Worm (Caenorhabditis elegans) whole organism, L1 larva: Measurements from ENCODE around the gene mppb-1.
A peak's percentile ranks its signal among the peaks of the same experiment; 100 is the strongest.

ENCODE experiments used
- C16A3.4 ChIP-seq: fragments of 150-350 bp; optimal IDR thresholded peaks from 2 replicates; lab custom pipeline; 2014; ENCODE audit warnings: missing biosample characterization, missing genetic modification characterization
- F16B12.6 ChIP-seq: fragments of 150-350 bp; optimal IDR thresholded peaks from 2 replicates; lab custom pipeline; 2014; ENCODE audit warnings: missing biosample characterization, missing genetic modification characterization
- alr-1 ChIP-seq: fragments of 200-800 bp; sonication (Bioruptor generic); optimal IDR thresholded peaks from 2 replicates; lab custom pipeline; 2018; ENCODE audit warnings: borderline replicate concordance, mild to moderate bottlenecking, missing genetic modification characterization, missing compliant biosample characterization
- aly-2 ChIP-seq: fragments of 150-350 bp; optimal IDR thresholded peaks from 2 replicates; lab custom pipeline; 2014; ENCODE audit warnings: missing biosample characterization, missing genetic modification characterization
- ceh-63 ChIP-seq: fragments of 200-800 bp; sonication (Bioruptor generic); optimal IDR thresholded peaks from 2 replicates; lab custom pipeline; 2018; ENCODE audit warnings: mild to moderate bottlenecking, missing genetic modification characterization, missing compliant biosample characterization
- ceh-8 ChIP-seq: fragments of 200-800 bp; sonication (Bioruptor generic); optimal IDR thresholded peaks from 2 replicates; lab custom pipeline; 2018; ENCODE audit warnings: mild to moderate bottlenecking, missing genetic modification characterization, moderate library complexity, missing compliant biosample characterization
- ceh-82 ChIP-seq, 3 experiments: fragments of 150-350 bp in 1 of 3; sonication (generic microtip) in 2 of 3; optimal IDR thresholded peaks; 2 replicates each; lab custom pipeline; 2014 to 2017; ENCODE audit warnings: missing biosample characterization in 3 of 3, missing genetic modification characterization in 3 of 3
- dpl-1 ChIP-seq, 3 experiments: fragments of 150-350 bp in 2 of 3; sonication (generic microtip) in 1 of 3; optimal IDR thresholded peaks; 2 replicates each; lab custom pipeline; 2014 to 2017; ENCODE audit warnings: missing biosample characterization in 3 of 3, missing genetic modification characterization in 3 of 3, missing genetic modification reagents in 3 of 3
- dsc-1 ChIP-seq: sonication (generic microtip); optimal IDR thresholded peaks from 2 replicates; lab custom pipeline; 2016; ENCODE audit warnings: mild to moderate bottlenecking, missing genetic modification characterization, missing compliant biosample characterization
- efl-1 ChIP-seq, 4 experiments: fragments of 150-350 bp; optimal IDR thresholded peaks in 3 of 4; peaks in 1 of 4; 1 replicate in 1 of 4; 2 replicates in 3 of 4; lab custom pipeline; 2014; ENCODE audit warnings: missing biosample characterization in 2 of 4, missing genetic modification characterization in 2 of 4, missing genetic modification reagents in 2 of 4
- egl-13 ChIP-seq: sonication (generic microtip); optimal IDR thresholded peaks from 2 replicates; lab custom pipeline; 2016; ENCODE audit warnings: missing genotype, missing genetic modification reagents, missing genetic modification characterization, missing compliant biosample characterization
- egl-27 ChIP-seq, 2 experiments: fragments of 150-350 bp in 1 of 2; sonication (generic microtip); optimal IDR thresholded peaks; 3 replicates each; lab custom pipeline; 2017 to 2018; ENCODE audit warnings: missing biosample characterization in 2 of 2, missing genetic modification characterization in 2 of 2, missing genetic modification reagents in 2 of 2
- fkh-4 ChIP-seq: sonication (generic microtip); optimal IDR thresholded peaks from 2 replicates; lab custom pipeline; 2016; ENCODE audit warnings: missing compliant biosample characterization, missing genetic modification characterization, borderline replicate concordance
- grh-1 ChIP-seq: fragments of 200-800 bp; sonication (Bioruptor generic); IDR thresholded peaks from 2 replicates; pipeline ENCODE4 v1.3.6; 2022; ENCODE audit warnings: missing genetic modification reagents, missing genetic modification characterization, missing compliant biosample characterization
- lin-14 ChIP-seq: fragments of 200-800 bp; sonication (Bioruptor generic); optimal IDR thresholded peaks from 2 replicates; lab custom pipeline; 2018; ENCODE audit warnings: mild to moderate bottlenecking, missing genetic modification characterization, moderate library complexity, missing compliant biosample characterization
- lin-15B ChIP-seq: fragments of 150-350 bp; sonication (generic microtip); optimal IDR thresholded peaks from 3 replicates; lab custom pipeline; 2014; ENCODE audit warnings: missing biosample characterization, missing genetic modification characterization
- lin-35 ChIP-seq, 2 experiments: fragments of 150-350 bp; optimal IDR thresholded peaks; 2 replicates each; lab custom pipeline; 2014; ENCODE audit warnings: missing biosample characterization in 2 of 2, missing genetic modification characterization in 2 of 2, missing genetic modification reagents in 2 of 2
- lir-3 ChIP-seq: sonication (generic microtip); optimal IDR thresholded peaks from 2 replicates; lab custom pipeline; 2016; ENCODE audit warnings: mild to moderate bottlenecking, missing genetic modification characterization, moderate library complexity, missing compliant biosample characterization; ENCODE audit not compliant: poor library complexity
- lsy-2 ChIP-seq, 2 experiments: fragments of 150-350 bp; optimal IDR thresholded peaks; 2 replicates each; lab custom pipeline; 2014; ENCODE audit warnings: missing biosample characterization in 2 of 2, missing genetic modification characterization in 2 of 2
- mab-9 ChIP-seq: fragments of 200-800 bp; sonication (Bioruptor generic); IDR thresholded peaks from 2 replicates; pipeline ENCODE4 v1.3.6; 2022; ENCODE audit warnings: missing genetic modification reagents, missing genetic modification characterization, missing compliant biosample characterization
- mdl-1 ChIP-seq, 2 experiments: fragments of 150-350 bp; optimal IDR thresholded peaks; 2 replicates each; lab custom pipeline; 2014 to 2017; ENCODE audit warnings: missing biosample characterization in 2 of 2, missing genetic modification characterization in 2 of 2, inconsistent platforms in 1 of 2
- mef-2 ChIP-seq: fragments of 150-350 bp; optimal IDR thresholded peaks from 2 replicates; lab custom pipeline; 2014; ENCODE audit warnings: missing biosample characterization, missing genetic modification characterization
- mep-1 ChIP-seq: fragments of 150-350 bp; optimal IDR thresholded peaks from 2 replicates; lab custom pipeline; 2014; ENCODE audit warnings: missing biosample characterization, missing genetic modification characterization
- nhr-11 ChIP-seq: fragments of 150-350 bp; optimal IDR thresholded peaks from 2 replicates; lab custom pipeline; 2014; ENCODE audit warnings: missing biosample characterization, missing genetic modification characterization
- nhr-12 ChIP-seq: sonication (generic microtip); optimal IDR thresholded peaks from 2 replicates; lab custom pipeline; 2017; ENCODE audit warnings: missing biosample characterization, missing genetic modification characterization
- nhr-19 ChIP-seq: fragments of 200-800 bp; sonication (Bioruptor generic); conservative IDR thresholded peaks from 2 replicates; pipeline ENCODE4 v1.3.6; 2022; ENCODE audit warnings: missing genetic modification characterization, missing compliant biosample characterization
- nhr-20 ChIP-seq: sonication (generic microtip); optimal IDR thresholded peaks from 2 replicates; lab custom pipeline; 2016; ENCODE audit warnings: mild to moderate bottlenecking, missing genetic modification characterization, missing compliant biosample characterization
- nhr-28 ChIP-seq: fragments of 150-350 bp; optimal IDR thresholded peaks from 2 replicates; lab custom pipeline; 2014; ENCODE audit warnings: missing biosample characterization, missing genetic modification characterization
- nhr-71 ChIP-seq: sonication (generic microtip); optimal IDR thresholded peaks from 2 replicates; lab custom pipeline; 2016; ENCODE audit warnings: mild to moderate bottlenecking, missing genetic modification characterization, moderate library complexity, missing compliant biosample characterization
- nhr-84 ChIP-seq: sonication (generic microtip); optimal IDR thresholded peaks from 2 replicates; lab custom pipeline; 2017; ENCODE audit warnings: missing biosample characterization, missing genetic modification characterization
- nhr-90 ChIP-seq: sonication (generic microtip); optimal IDR thresholded peaks from 2 replicates; lab custom pipeline; 2016; ENCODE audit warnings: mild to moderate bottlenecking, missing genetic modification characterization, missing compliant biosample characterization; ENCODE audit not compliant: poor library complexity
- pag-3 ChIP-seq: sonication (generic microtip); optimal IDR thresholded peaks from 2 replicates; lab custom pipeline; 2017; ENCODE audit warnings: missing genetic modification characterization, mild to moderate bottlenecking, missing compliant biosample characterization, antibody characterized with exemption, borderline replicate concordance; ENCODE audit not compliant: insufficient read depth
- pqm-1 ChIP-seq: sonication (generic microtip); optimal IDR thresholded peaks from 3 replicates; lab custom pipeline; 2017; ENCODE audit warnings: missing biosample characterization, missing genetic modification characterization
- rnt-1 ChIP-seq: sonication (generic microtip); optimal IDR thresholded peaks from 2 replicates; lab custom pipeline; 2016; ENCODE audit warnings: mild to moderate bottlenecking, missing genetic modification characterization, moderate library complexity, missing compliant biosample characterization
- snpc-4 ChIP-seq: fragments of 150-350 bp; optimal IDR thresholded peaks from 2 replicates; lab custom pipeline; 2014; ENCODE audit warnings: missing biosample characterization, missing genetic modification characterization
- snu-23 ChIP-seq: sonication (generic microtip); optimal IDR thresholded peaks from 2 replicates; lab custom pipeline; 2016; ENCODE audit warnings: missing genetic modification characterization, missing compliant biosample characterization
- sox-4 ChIP-seq: sonication (generic microtip); optimal IDR thresholded peaks from 2 replicates; lab custom pipeline; 2016; ENCODE audit warnings: missing genetic modification characterization, missing compliant biosample characterization
- sptf-1 ChIP-seq: fragments of 150-350 bp; optimal IDR thresholded peaks from 2 replicates; lab custom pipeline; 2014; ENCODE audit warnings: missing biosample characterization, missing genetic modification characterization
- swsn-7 ChIP-seq: sonication (generic microtip); optimal IDR thresholded peaks from 2 replicates; lab custom pipeline; 2016; ENCODE audit warnings: missing genetic modification characterization, missing compliant biosample characterization
- tlp-1 ChIP-seq: fragments of 150-350 bp; optimal IDR thresholded peaks from 2 replicates; lab custom pipeline; 2014; ENCODE audit warnings: missing biosample characterization, missing genetic modification characterization
- unc-130 ChIP-seq: fragments of 150-350 bp; optimal IDR thresholded peaks from 2 replicates; lab custom pipeline; 2017; ENCODE audit warnings: missing biosample characterization, missing genetic modification characterization, inconsistent platforms
- zip-4 ChIP-seq: fragments of 200-800 bp; sonication (Bioruptor generic); optimal IDR thresholded peaks from 2 replicates; lab custom pipeline; 2018; ENCODE audit warnings: mild to moderate bottlenecking, missing genetic modification characterization, moderate library complexity, missing compliant biosample characterization
- ztf-11 ChIP-seq, 2 experiments: sonication (generic microtip); optimal IDR thresholded peaks; 2 replicates each; lab custom pipeline; 2016 to 2017; ENCODE audit warnings: missing genetic modification characterization in 2 of 2, missing biosample characterization in 1 of 2, missing compliant biosample characterization in 1 of 2
- ztf-4 ChIP-seq: fragments of 150-350 bp; optimal IDR thresholded peaks from 2 replicates; lab custom pipeline; 2014; ENCODE audit warnings: missing biosample characterization, missing genetic modification characterization

Gene mppb-1

DNA sequence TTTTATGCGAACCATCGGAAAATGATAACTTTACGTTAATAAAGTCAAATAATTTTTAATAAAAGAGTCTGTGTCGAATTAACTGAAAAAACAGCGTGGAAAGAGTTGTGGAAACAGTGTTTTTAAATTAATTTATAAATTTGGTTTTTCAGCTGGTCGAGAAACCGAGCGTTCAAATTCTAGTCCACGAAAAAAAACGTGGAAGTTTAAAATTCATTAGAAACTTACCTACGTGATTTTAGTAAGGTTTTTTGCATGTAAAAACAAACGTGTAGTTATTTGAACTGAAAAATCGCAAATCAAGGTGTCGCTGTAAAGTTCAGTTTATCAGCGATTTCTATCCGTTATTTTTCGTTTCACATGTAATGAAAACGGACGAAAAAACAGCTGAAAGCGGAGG lies 4.0 kb downstream of the mppb-1 start, which contains the start of gene mans-4:
Gene mans-4 (minus strand): TSS at position 101 of the 400 bp plus-strand sequence.
- TF ChIP-seq sptf-1 (no peak), dpl-1 (GFP tag; optimal IDR thresholded peaks at IDR 0.05; lab: Kevin White, UChicago) (peak in 1 of 3 experiments; percentile 14), efl-1 (optimal IDR thresholded peaks at IDR 0.05; lab: Kevin White, UChicago) (no peak), efl-1 (GFP tag; optimal IDR thresholded peaks at IDR 0.05 in 1 of 2; lab: Kevin White, UChicago) (peak; percentile 3 to 88)

DNA sequence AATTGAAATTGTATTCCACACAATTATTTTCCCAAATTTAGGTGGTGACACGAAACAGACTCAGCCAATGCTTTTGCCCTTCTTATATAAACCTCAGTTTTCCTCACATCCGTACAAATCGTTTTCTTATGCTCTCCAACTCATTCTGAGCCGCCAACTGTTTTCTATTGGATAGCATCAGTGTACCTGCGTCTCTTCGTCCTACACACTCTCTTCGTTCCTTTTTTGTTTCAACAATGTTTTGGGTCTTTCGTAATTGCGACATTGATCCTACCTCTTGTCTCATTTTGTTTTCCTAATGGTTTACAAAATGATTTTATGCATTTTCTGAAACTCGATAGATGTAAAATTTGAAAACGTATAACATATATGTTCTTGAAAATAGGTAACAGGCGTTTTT lies 4.9 kb downstream of the mppb-1 start:
- TF ChIP-seq nhr-28 (no peak), snu-23 (peak; percentile 20), unc-130 (peak; percentile 19), nhr-71 (peak; percentile 57), efl-1 (optimal IDR thresholded peaks at IDR 0.05; lab: Kevin White, UChicago) (peak in 1 of 2 experiments; percentile 9), efl-1 (GFP tag; optimal IDR thresholded peaks at IDR 0.05 in 1 of 2; lab: Kevin White, UChicago) (no peak), nhr-19 (peak; percentile 18; the same call in 1 of the 2 replicates), lin-15B (tag; lab: Kevin White, UChicago) (no peak), lin-14 (GFP tag; lab: Kevin White, UChicago) (peak; percentile 24), F16B12.6 (tag; lab: Kevin White, UChicago) (no peak), dsc-1 (peak; percentile 12), nhr-12 (tag; lab: Kevin White, UChicago) (no peak), rnt-1 (tag; lab: Kevin White, UChicago) (peak; percentile 78)
- TF ChIP-seq, all 84 proteins: peak for 8

ce11 chrIV:9080201-9080600 lies 5.7 kb downstream of the mppb-1 start:
- TF ChIP-seq ceh-63 (no peak), lsy-2 (tag; optimal IDR thresholded peaks at IDR 0.05; lab: Kevin White, UChicago) (peak in 1 of 2 experiments; percentile 31), nhr-28 (no peak), snu-23 (peak; percentile 44), aly-2 (tag; lab: Kevin White, UChicago) (no peak), fkh-4 (tag; lab: Kevin White, UChicago) (no peak), tlp-1 (tag; lab: Kevin White, UChicago) (no peak), ceh-82 (tag; optimal IDR thresholded peaks at IDR 0.05; lab: Kevin White, UChicago) (no peak), nhr-19 (peak; percentile 25; the same call in 1 of the 2 replicates), nhr-20 (tag; lab: Kevin White, UChicago) (peak; percentile 11), grh-1 (GFP tag; lab: Robert Waterston, UW) (no peak), ztf-11 (tag; optimal IDR thresholded peaks at IDR 0.05; lab: Kevin White, UChicago) (no peak), alr-1 (tag; lab: Kevin White, UChicago) (no peak), efl-1 (optimal IDR thresholded peaks at IDR 0.05; lab: Kevin White, UChicago) (peak in 1 of 2 experiments; percentile 15), efl-1 (GFP tag; optimal IDR thresholded peaks at IDR 0.05 in 1 of 2; lab: Kevin White, UChicago) (peak in 1 of 2 experiments; percentile 45), mep-1 (tag; lab: Kevin White, UChicago) (no peak), egl-13 (no peak), rnt-1 (tag; lab: Kevin White, UChicago) (peak; percentile 72), zip-4 (GFP tag; lab: Kevin White, UChicago) (no peak), lin-35 (GFP tag; optimal IDR thresholded peaks at IDR 0.05; lab: Kevin White, UChicago) (peak in 1 of 2 experiments; percentile 3), nhr-90 (tag; lab: Kevin White, UChicago) (no peak), lin-14 (GFP tag; lab: Kevin White, UChicago) (peak; percentile 78), unc-130 (peak; percentile 73), nhr-71 (peak; percentile 70), mef-2 (tag; lab: Kevin White, UChicago) (no peak), lin-15B (tag; lab: Kevin White, UChicago) (no peak), nhr-11 (tag; lab: Kevin White, UChicago) (no peak), lir-3 (tag; lab: Kevin White, UChicago) (no peak)

- TF ChIP-seq snpc-4 (tag; lab: Kevin White, UChicago) (no peak), pqm-1 (no peak), lin-14 (GFP tag; lab: Kevin White, UChicago) (no peak), nhr-84 (tag; lab: Kevin White, UChicago) (no peak), pag-3 (tag; lab: Kevin White, UChicago) (no peak), fkh-4 (tag; lab: Kevin White, UChicago) (no peak), mdl-1 (tag; optimal IDR thresholded peaks at IDR 0.05; lab: Kevin White, UChicago) (no peak), sox-4 (tag; lab: Kevin White, UChicago) (no peak), ztf-4 (tag; lab: Kevin White, UChicago) (no peak), egl-13 (no peak), egl-27 (tag; optimal IDR thresholded peaks at IDR 0.05; lab: Kevin White, UChicago) (no peak), mep-1 (tag; lab: Kevin White, UChicago) (no peak), swsn-7 (tag; lab: Kevin White, UChicago) (no peak), nhr-28 (no peak), mab-9 (GFP tag; lab: Robert Waterston, UW) (no peak), ceh-82 (tag; optimal IDR thresholded peaks at IDR 0.05; lab: Kevin White, UChicago) (no peak), ceh-8 (no peak), C16A3.4 (tag; lab: Kevin White, UChicago) (no peak)
Measured at ce11 chrIV:9082055-9082454, 7.6 kb downstream of the mppb-1 start, which contains the start of gene twk-8. twk-8 (plus strand) TSS chrIV:9082355.
